Fruit fly (Drosophila melanogaster): Measurements from ENCODE around the gene CG32202.

DNA sequence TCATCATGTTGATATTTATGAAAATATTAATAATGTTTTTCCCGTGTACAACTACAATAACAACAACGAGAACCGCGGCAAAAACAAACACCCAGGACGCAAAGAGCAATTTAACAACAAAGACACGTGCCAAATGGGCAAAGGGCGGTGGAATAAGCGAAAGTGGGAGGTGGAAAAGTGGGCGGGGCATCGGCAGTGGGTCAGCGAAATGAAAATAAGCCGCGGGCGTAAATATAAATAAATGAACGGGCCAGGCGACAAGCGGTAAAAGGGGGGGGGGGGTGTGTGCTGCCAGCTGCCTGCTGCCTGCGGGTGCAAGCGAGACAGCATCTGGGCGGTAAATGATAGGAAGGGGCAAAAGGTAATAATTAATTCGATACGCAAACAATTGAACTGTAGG lies 28.2 kb upstream of the CG32202 start:
- TF ChIP-seq ttk (optimal IDR thresholded peaks at IDR 0.05) (no peak), h (optimal IDR thresholded peaks at IDR 0.05) (no peak), Myc (optimal IDR thresholded peaks at IDR 0.05) (no peak), insv (optimal IDR thresholded peaks at IDR 0.05) (no peak), psq (optimal IDR thresholded peaks at IDR 0.05) (no peak)

All from Kc167 (cell line).